Worm (Caenorhabditis elegans) whole organism, L2 larva: ENCODE results near the gene Y71H10B.1.

ENCODE experiments used
- C34F6.9 ChIP-seq: fragments of 150-350 bp; optimal IDR thresholded peaks from 2 replicates; lab custom pipeline; 2014; ENCODE audit warnings: missing biosample characterization, missing genetic modification characterization
- F13H6.1 ChIP-seq: sonication (generic microtip); optimal IDR thresholded peaks from 2 replicates; lab custom pipeline; 2016; ENCODE audit warnings: missing genetic modification characterization, missing compliant biosample characterization
- R02D3.7 ChIP-seq: fragments of 150-350 bp; optimal IDR thresholded peaks from 2 replicates; lab custom pipeline; 2014; ENCODE audit warnings: missing biosample characterization, missing genetic modification characterization
- Y55F3AM.14 ChIP-seq: fragments of 200-800 bp; sonication (Bioruptor generic); optimal IDR thresholded peaks from 2 replicates; lab custom pipeline; 2018; ENCODE audit warnings: mild to moderate bottlenecking, missing genetic modification characterization, missing compliant biosample characterization
- ZK546.5 ChIP-seq: sonication (generic microtip); optimal IDR thresholded peaks from 2 replicates; lab custom pipeline; 2017; ENCODE audit warnings: missing biosample characterization, missing genetic modification characterization
- aly-2 ChIP-seq: fragments of 150-350 bp; optimal IDR thresholded peaks from 2 replicates; lab custom pipeline; 2014; ENCODE audit warnings: missing biosample characterization, missing genetic modification characterization
- blmp-1 ChIP-seq: sonication (generic microtip); optimal IDR thresholded peaks from 2 replicates; lab custom pipeline; 2017; ENCODE audit warnings: missing genetic modification characterization, mild to moderate bottlenecking, missing compliant biosample characterization, antibody characterized with exemption, moderate library complexity; ENCODE audit not compliant: insufficient read depth
- ceh-16 ChIP-seq: fragments of 150-350 bp; optimal IDR thresholded peaks from 2 replicates; lab custom pipeline; 2014; ENCODE audit warnings: missing biosample characterization, missing genetic modification characterization
- ceh-82 ChIP-seq: fragments of 150-350 bp; optimal IDR thresholded peaks from 2 replicates; lab custom pipeline; 2014; ENCODE audit warnings: missing biosample characterization, missing genetic modification characterization
- crh-2 ChIP-seq: sonication (generic microtip); optimal IDR thresholded peaks from 2 replicates; lab custom pipeline; 2017; ENCODE audit warnings: missing biosample characterization, missing genetic modification characterization
- egl-27 ChIP-seq: sonication (generic microtip); optimal IDR thresholded peaks from 3 replicates; lab custom pipeline; 2017; ENCODE audit warnings: missing biosample characterization, missing genetic modification reagents, missing genetic modification characterization
- elt-1 ChIP-seq: fragments of 150-350 bp; optimal IDR thresholded peaks from 2 replicates; lab custom pipeline; 2014; ENCODE audit warnings: missing biosample characterization, missing genetic modification characterization
- elt-3 ChIP-seq: sonication (generic microtip); optimal IDR thresholded peaks from 2 replicates; lab custom pipeline; 2017; ENCODE audit warnings: missing biosample characterization, missing genetic modification characterization
- fos-1 ChIP-seq: fragments of 150-350 bp; optimal IDR thresholded peaks from 2 replicates; lab custom pipeline; 2014; ENCODE audit warnings: missing biosample characterization, missing genetic modification characterization
- gmeb-1 ChIP-seq: fragments of 150-350 bp; optimal IDR thresholded peaks from 2 replicates; lab custom pipeline; 2014; ENCODE audit warnings: missing biosample characterization, missing genetic modification characterization
- lin-11 ChIP-seq: fragments of 150-350 bp; sonication (generic microtip); optimal IDR thresholded peaks from 2 replicates; lab custom pipeline; 2014; ENCODE audit warnings: missing biosample characterization, missing genetic modification characterization, inconsistent platforms, mixed read lengths
- lin-13 ChIP-seq: fragments of 150-350 bp; optimal IDR thresholded peaks from 2 replicates; lab custom pipeline; 2014; ENCODE audit warnings: missing biosample characterization, missing genetic modification reagents, missing genetic modification characterization
- lin-39 ChIP-seq: fragments of 150-350 bp; optimal IDR thresholded peaks from 2 replicates; lab custom pipeline; 2014; ENCODE audit warnings: missing biosample characterization, missing genetic modification reagents, missing genetic modification characterization
- lsy-2 ChIP-seq, 2 experiments: fragments of 150-350 bp in 1 of 2; sonication (generic microtip) in 1 of 2; optimal IDR thresholded peaks; 2 replicates each; lab custom pipeline; 2014 to 2017; ENCODE audit warnings: missing biosample characterization in 2 of 2, missing genetic modification characterization in 2 of 2
- mab-5 ChIP-seq: fragments of 150-350 bp; optimal IDR thresholded peaks from 2 replicates; lab custom pipeline; 2014; ENCODE audit warnings: missing biosample characterization, missing genetic modification characterization
- mbf-1 ChIP-seq: sonication (generic microtip); optimal IDR thresholded peaks from 2 replicates; lab custom pipeline; 2017; ENCODE audit warnings: missing biosample characterization, missing genetic modification characterization
- mdl-1 ChIP-seq, 2 experiments: fragments of 150-350 bp in 1 of 2; sonication (generic microtip) in 1 of 2; optimal IDR thresholded peaks; 2 replicates each; lab custom pipeline; 2017; ENCODE audit warnings: missing biosample characterization in 2 of 2, missing genetic modification characterization in 2 of 2
- nhr-10 ChIP-seq: sonication (generic microtip); optimal IDR thresholded peaks from 2 replicates; lab custom pipeline; 2017; ENCODE audit warnings: missing biosample characterization, missing genetic modification characterization
- nhr-12 ChIP-seq: fragments of 150-350 bp; optimal IDR thresholded peaks from 2 replicates; lab custom pipeline; 2014; ENCODE audit warnings: missing biosample characterization, missing genetic modification characterization
- nhr-129 ChIP-seq: fragments of 150-350 bp; optimal IDR thresholded peaks from 2 replicates; lab custom pipeline; 2014; ENCODE audit warnings: missing biosample characterization, missing genetic modification characterization
- nhr-21 ChIP-seq: fragments of 150-350 bp; optimal IDR thresholded peaks from 2 replicates; lab custom pipeline; 2014; ENCODE audit warnings: missing biosample characterization, missing genetic modification characterization
- nhr-23 ChIP-seq: fragments of 150-350 bp; optimal IDR thresholded peaks from 2 replicates; lab custom pipeline; 2014; ENCODE audit warnings: missing biosample characterization, missing genetic modification reagents, missing genetic modification characterization
- nhr-237 ChIP-seq: fragments of 150-350 bp; optimal IDR thresholded peaks from 2 replicates; lab custom pipeline; 2014; ENCODE audit warnings: missing biosample characterization, missing genetic modification characterization
- nhr-25 ChIP-seq: fragments of 150-350 bp; sonication (generic microtip); optimal IDR thresholded peaks from 3 replicates; lab custom pipeline; 2014; ENCODE audit warnings: missing biosample characterization, missing genetic modification characterization
- nhr-6 ChIP-seq: fragments of 150-350 bp; optimal IDR thresholded peaks from 2 replicates; lab custom pipeline; 2014; ENCODE audit warnings: missing biosample characterization, missing genetic modification characterization
- nhr-77 ChIP-seq: fragments of 150-350 bp; optimal IDR thresholded peaks from 2 replicates; lab custom pipeline; 2014; ENCODE audit warnings: missing biosample characterization, missing genetic modification characterization
- peb-1 ChIP-seq: fragments of 150-350 bp; optimal IDR thresholded peaks from 2 replicates; lab custom pipeline; 2014; ENCODE audit warnings: missing biosample characterization, missing genetic modification characterization
- sem-4 ChIP-seq: fragments of 150-350 bp; optimal IDR thresholded peaks from 2 replicates; lab custom pipeline; 2014; ENCODE audit warnings: missing biosample characterization, missing genetic modification reagents, missing genetic modification characterization
- skn-1 ChIP-seq: sonication (generic microtip); optimal IDR thresholded peaks from 2 replicates; lab custom pipeline; 2017; ENCODE audit warnings: missing biosample characterization, missing genetic modification characterization
- sma-3 ChIP-seq: sonication (generic microtip); optimal IDR thresholded peaks from 2 replicates; lab custom pipeline; 2016; ENCODE audit warnings: missing genetic modification reagents, missing genetic modification characterization, missing compliant biosample characterization
- sma-9 ChIP-seq, 2 experiments: fragments of 150-350 bp in 1 of 2; sonication (generic microtip) in 1 of 2; optimal IDR thresholded peaks; 2 replicates each; lab custom pipeline; 2014 to 2016; ENCODE audit warnings: missing genetic modification characterization in 2 of 2, mild to moderate bottlenecking in 1 of 2, missing biosample characterization in 1 of 2, missing compliant biosample characterization in 1 of 2, missing genetic modification reagents in 1 of 2, moderate library complexity in 1 of 2
- snpc-4 ChIP-seq: fragments of 150-350 bp; optimal IDR thresholded peaks from 2 replicates; lab custom pipeline; 2014; ENCODE audit warnings: missing biosample characterization, missing genetic modification characterization
- unc-39 ChIP-seq: fragments of 150-350 bp; optimal IDR thresholded peaks from 2 replicates; lab custom pipeline; 2014; ENCODE audit warnings: missing biosample characterization, missing genetic modification characterization
- unc-55 ChIP-seq: fragments of 150-350 bp; sonication (generic microtip); optimal IDR thresholded peaks from 3 replicates; lab custom pipeline; 2014; ENCODE audit warnings: missing biosample characterization, missing genetic modification reagents, missing genetic modification characterization
- unc-62 ChIP-seq: fragments of 150-350 bp; optimal IDR thresholded peaks from 2 replicates; lab custom pipeline; 2014; ENCODE audit warnings: missing biosample characterization, missing genetic modification reagents, missing genetic modification characterization
- zag-1 ChIP-seq: fragments of 150-350 bp; optimal IDR thresholded peaks from 2 replicates; lab custom pipeline; 2014; ENCODE audit warnings: missing biosample characterization, missing genetic modification characterization
- ztf-1 ChIP-seq: fragments of 200-800 bp; sonication (Bioruptor generic); conservative IDR thresholded peaks from 2 replicates; pipeline ENCODE4 v1.3.6; 2022; ENCODE audit warnings: missing genetic modification characterization, missing compliant biosample characterization
- ztf-11 ChIP-seq: sonication (generic microtip); optimal IDR thresholded peaks from 2 replicates; lab custom pipeline; 2017; ENCODE audit warnings: missing biosample characterization, missing genetic modification characterization
- ztf-4 ChIP-seq: fragments of 150-350 bp; optimal IDR thresholded peaks from 2 replicates; lab custom pipeline; 2014; ENCODE audit warnings: missing biosample characterization, missing genetic modification characterization

The Y71H10B.1 gene

ce11 chrX:2814097-2814720 lies 25.9 kb downstream of the Y71H10B.1 start, which contains the start of gene C14A11.6:
Gene C14A11.6, minus strand, starts transcription at chrX:2814147.
- no peak for TF ChIP-seq mdl-1 (tag; optimal IDR thresholded peaks at IDR 0.05; lab: Kevin White, UChicago)
- no peak for TF ChIP-seq nhr-23
- peak; percentile 81 for TF ChIP-seq unc-55 (GFP tag; lab: Kevin White, UChicago)
- no peak for TF ChIP-seq skn-1 (tag; lab: Kevin White, UChicago)
- no peak for TF ChIP-seq unc-62
- TF ChIP-seq ztf-1 (GFP tag; lab: Robert Waterston, UW): no peak
- TF ChIP-seq nhr-12: no peak
- no peak for TF ChIP-seq sma-9 (GFP tag; optimal IDR thresholded peaks at IDR 0.05; lab: Kevin White, UChicago)
- TF ChIP-seq sma-9 (tag; optimal IDR thresholded peaks at IDR 0.05; lab: Kevin White, UChicago): no peak
- TF ChIP-seq ztf-11: no peak
- TF ChIP-seq fos-1 (tag; lab: Kevin White, UChicago): no peak
- no peak for TF ChIP-seq lin-11 (tag; lab: Kevin White, UChicago)
- TF ChIP-seq mbf-1 (tag; lab: Kevin White, UChicago): no peak
- peak; percentile 39 for TF ChIP-seq C34F6.9 (tag; lab: Kevin White, UChicago)
- peak; percentile 18 for TF ChIP-seq crh-2 (tag; lab: Kevin White, UChicago)
- no peak for TF ChIP-seq blmp-1 (tag; lab: Kevin White, UChicago)
- TF ChIP-seq nhr-237 (tag; lab: Kevin White, UChicago): no peak
- TF ChIP-seq unc-39 (tag; lab: Kevin White, UChicago): no peak
- no peak for TF ChIP-seq R02D3.7 (tag; lab: Kevin White, UChicago)
- TF ChIP-seq lin-39: no peak
- no peak for TF ChIP-seq gmeb-1 (tag; lab: Kevin White, UChicago)
- TF ChIP-seq ceh-82 (tag; lab: Kevin White, UChicago): no peak
- peak in 1 of 2 experiments; percentile 13 for TF ChIP-seq lsy-2 (tag; optimal IDR thresholded peaks at IDR 0.05; lab: Kevin White, UChicago)

- TF ChIP-seq nhr-12 (peak; percentile 38), nhr-237 (tag; lab: Kevin White, UChicago) (no peak), gmeb-1 (tag; lab: Kevin White, UChicago) (peak; percentile 89), snpc-4 (peak; percentile 68), mdl-1 (tag; optimal IDR thresholded peaks at IDR 0.05; lab: Kevin White, UChicago) (peak in 1 of 2 experiments; percentile 73), ztf-11 (no peak), nhr-25 (tag; lab: Kevin White, UChicago) (peak; percentile 78), aly-2 (tag; lab: Kevin White, UChicago) (no peak), F13H6.1 (tag; lab: Kevin White, UChicago) (peak; percentile 88), mbf-1 (tag; lab: Kevin White, UChicago) (no peak), ztf-1 (GFP tag; lab: Robert Waterston, UW) (no peak), fos-1 (tag; lab: Kevin White, UChicago) (peak; percentile 86), lin-39 (no peak), lin-11 (tag; lab: Kevin White, UChicago) (peak; percentile 89), elt-1 (tag; lab: Kevin White, UChicago) (no peak), elt-3 (tag; lab: Kevin White, UChicago) (no peak), peb-1 (no peak), nhr-21 (tag; lab: Kevin White, UChicago) (peak; percentile 88), ceh-16 (tag; lab: Kevin White, UChicago) (peak; percentile 39), sem-4 (tag; lab: Kevin White, UChicago) (peak; percentile 77), ZK546.5 (tag; lab: Kevin White, UChicago) (no peak), zag-1 (tag; lab: Kevin White, UChicago) (peak; percentile 71), ztf-4 (tag; lab: Kevin White, UChicago) (peak; percentile 70), egl-27 (tag; lab: Kevin White, UChicago) (peak; percentile 92), sma-3 (peak; percentile 77), crh-2 (tag; lab: Kevin White, UChicago) (peak; percentile 92), lsy-2 (tag; optimal IDR thresholded peaks at IDR 0.05; lab: Kevin White, UChicago) (peak; percentile 87 to 92), mab-5 (peak; percentile 90), C34F6.9 (tag; lab: Kevin White, UChicago) (peak; percentile 94), R02D3.7 (tag; lab: Kevin White, UChicago) (peak; percentile 6), ceh-82 (tag; lab: Kevin White, UChicago) (peak; percentile 72), nhr-10 (no peak), blmp-1 (tag; lab: Kevin White, UChicago) (peak; percentile 30), nhr-129 (tag; lab: Kevin White, UChicago) (peak; percentile 86), Y55F3AM.14 (GFP tag; lab: Kevin White, UChicago) (peak; percentile 72), nhr-6 (tag; lab: Kevin White, UChicago) (peak; percentile 61), unc-55 (GFP tag; lab: Kevin White, UChicago) (peak; percentile 95), lin-13 (GFP tag; lab: Kevin White, UChicago) (peak; percentile 90), nhr-77 (tag; lab: Kevin White, UChicago) (no peak), sma-9 (GFP tag; optimal IDR thresholded peaks at IDR 0.05; lab: Kevin White, UChicago) (peak; percentile 93), sma-9 (tag; optimal IDR thresholded peaks at IDR 0.05; lab: Kevin White, UChicago) (no peak)
Observed at ce11 chrX:2809611-2810010, 30.5 kb downstream of the Y71H10B.1 start, which contains the start of gene C14A11.9. Gene C14A11.9, minus strand, starts transcription at chrX:2809637.
